Fruit fly (Drosophila melanogaster): ENCODE results near the gene sgg.

Gene sgg

dm6 chrX:2603851-2604505 lies 29.8 kb upstream of the sgg start, which contains the start of the genes Klp3A and Zw10 (continued):
- no peak for TF ChIP-seq Fer1 (GFP tag; optimal IDR thresholded peaks at IDR 0.05)
- TF ChIP-seq CG2129 (GFP tag; IDR thresholded peaks at IDR 0.05; ENCODE audit: partially characterized antibody): no peak
- no peak for TF ChIP-seq sc (optimal IDR thresholded peaks at IDR 0.05)
- no peak for TF ChIP-seq sc (GFP tag; optimal IDR thresholded peaks at IDR 0.05)
- no peak for TF ChIP-seq stc (GFP tag; IDR thresholded peaks at IDR 0.05)
- no peak for TF ChIP-seq Ptx1 (GFP tag; IDR thresholded peaks at IDR 0.05)
- TF ChIP-seq ATbp (GFP tag; optimal IDR thresholded peaks at IDR 0.05): no peak
- TF ChIP-seq Pdp1 (GFP tag; optimal IDR thresholded peaks at IDR 0.05): no peak
- TF ChIP-seq CG11398 (GFP tag; optimal IDR thresholded peaks at IDR 0.05): no peak
- TF ChIP-seq CG10431 (GFP tag; optimal IDR thresholded peaks at IDR 0.05): no peak
- no peak for TF ChIP-seq nerfin-1 (tag; optimal IDR thresholded peaks at IDR 0.05)
- TF ChIP-seq ab (GFP tag; optimal IDR thresholded peaks at IDR 0.05): no peak
- TF ChIP-seq CG14050 (GFP tag; IDR thresholded peaks at IDR 0.05): no peak
- TF ChIP-seq CG12104 (GFP tag; optimal IDR thresholded peaks at IDR 0.05): no peak
- TF ChIP-seq ERR (GFP tag; optimal IDR thresholded peaks at IDR 0.05): no peak
- TF ChIP-seq jigr1 (GFP tag; IDR thresholded peaks at IDR 0.05): no peak
- 0 out of 3 replicates have a peak, but pooled peaks have one; percentile 45 for TF ChIP-seq Doc3 (GFP tag; IDR thresholded peaks at IDR 0.05; ENCODE audit: partially characterized antibody)
- peak; percentile 11 for TF ChIP-seq Camta (GFP tag; optimal IDR thresholded peaks at IDR 0.05)
- TF ChIP-seq hkb (optimal IDR thresholded peaks at IDR 0.05): no peak
- no peak for TF ChIP-seq hkb (GFP tag; IDR thresholded peaks at IDR 0.05)
- TF ChIP-seq chinmo (GFP tag; IDR thresholded peaks at IDR 0.05; ENCODE audit: partially characterized antibody): no peak
- TF ChIP-seq CG4424 (GFP tag; optimal IDR thresholded peaks at IDR 0.05): no peak
- no peak for TF ChIP-seq CG8290 (GFP tag; optimal IDR thresholded peaks at IDR 0.05)
- no peak for TF ChIP-seq CG8290 (tag; optimal IDR thresholded peaks at IDR 0.05)
- TF ChIP-seq Oaz (GFP tag; IDR thresholded peaks at IDR 0.05): no peak
- no peak for TF ChIP-seq BtbVII (GFP tag; optimal IDR thresholded peaks at IDR 0.05)
- TF ChIP-seq Mrtf (GFP tag; IDR thresholded peaks at IDR 0.05): no peak
- TF ChIP-seq psq (GFP tag; optimal IDR thresholded peaks at IDR 0.05): no peak
- TF ChIP-seq H15 (GFP tag; IDR thresholded peaks at IDR 0.05): no peak
- no peak for TF ChIP-seq CG33213 (GFP tag; optimal IDR thresholded peaks at IDR 0.05)
- TF ChIP-seq Hmx (GFP tag; optimal IDR thresholded peaks at IDR 0.05): no peak
- TF ChIP-seq ftz-f1 (GFP tag; optimal IDR thresholded peaks at IDR 0.05): no peak
- TF ChIP-seq grn (GFP tag; optimal IDR thresholded peaks at IDR 0.05): no peak
- no peak for TF ChIP-seq CG2199 (GFP tag; IDR thresholded peaks at IDR 0.05)
- peak; percentile 68 for TF ChIP-seq Sin3A (optimal IDR thresholded peaks at IDR 0.05)
- TF ChIP-seq CG14860 (GFP tag; IDR thresholded peaks at IDR 0.05; ENCODE audit: partially characterized antibody): peak; percentile 70; the same call in 2 of the 3 replicates
- TF ChIP-seq CG10274 (GFP tag; optimal IDR thresholded peaks at IDR 0.05): no peak
- TF ChIP-seq seq (GFP tag; IDR thresholded peaks at IDR 0.05): no peak
- no peak for TF ChIP-seq eyg (GFP tag; optimal IDR thresholded peaks at IDR 0.05)
- TF ChIP-seq HHEX (GFP tag; optimal IDR thresholded peaks at IDR 0.05): no peak
- no peak for TF ChIP-seq oc (tag; optimal IDR thresholded peaks at IDR 0.05)
- no peak for TF ChIP-seq CG34376 (GFP tag; optimal IDR thresholded peaks at IDR 0.05)
- TF ChIP-seq HLHmδ (GFP tag; optimal IDR thresholded peaks at IDR 0.05): no peak
- TF ChIP-seq Spps (tag; optimal IDR thresholded peaks at IDR 0.05): no peak
- no peak for TF ChIP-seq danr (GFP tag; IDR thresholded peaks at IDR 0.05)
- no peak for TF ChIP-seq br (optimal IDR thresholded peaks at IDR 0.05)
- TF ChIP-seq salm (tag; optimal IDR thresholded peaks at IDR 0.05): no peak
- no peak for TF ChIP-seq CG6254 (GFP tag; optimal IDR thresholded peaks at IDR 0.05)
- no peak for TF ChIP-seq CG11560 (tag; IDR thresholded peaks at IDR 0.05)
- TF ChIP-seq CG11504 (tag; optimal IDR thresholded peaks at IDR 0.05): no peak
- TF ChIP-seq gcm2 (GFP tag; optimal IDR thresholded peaks at IDR 0.05): no peak
- TF ChIP-seq CG4404 (GFP tag; IDR thresholded peaks at IDR 0.05): no peak
- no peak for TF ChIP-seq ranshi (GFP tag; IDR thresholded peaks at IDR 0.05)

Measured in whole organism, embryonic.